Worm (Caenorhabditis elegans): ENCODE measurements around the gene gmps-1.

DNA sequence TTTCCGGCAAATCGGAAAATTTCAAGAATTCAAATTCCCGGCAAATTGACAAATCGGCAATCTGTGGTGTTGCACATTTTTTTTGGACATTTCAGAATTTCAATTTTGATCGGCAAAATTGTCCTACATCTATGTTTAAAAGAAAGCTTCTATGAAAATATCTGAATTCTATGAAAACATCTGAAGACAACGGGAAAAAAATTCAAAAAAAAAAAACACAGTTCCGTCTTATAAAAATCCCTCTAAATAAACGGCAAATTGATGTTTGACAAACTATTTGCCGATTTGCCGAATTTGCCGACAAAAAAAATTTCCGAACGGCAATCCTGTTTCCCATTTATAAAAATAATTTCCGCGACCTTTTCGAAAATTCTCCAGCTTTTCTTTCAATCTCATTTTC lies 45.8 kb upstream of the gmps-1 start, which contains the start of gene F44F4.15:
- TF ChIP-seq nhr-11 (tag; optimal IDR thresholded peaks at IDR 0.05) (no peak), sox-4 (tag; optimal IDR thresholded peaks at IDR 0.05) (no peak), elt-2 (tag; optimal IDR thresholded peaks at IDR 0.05) (no peak), pax-1 (tag; optimal IDR thresholded peaks at IDR 0.05) (no peak), C08G9.2 (tag; optimal IDR thresholded peaks at IDR 0.05) (no peak), gmeb-2 (tag; optimal IDR thresholded peaks at IDR 0.05) (no peak), unc-86 (tag; optimal IDR thresholded peaks at IDR 0.05) (no peak), ama-1 (optimal IDR thresholded peaks at IDR 0.05) (no peak), ceh-9 (tag; optimal IDR thresholded peaks at IDR 0.05) (no peak), sdc-2 (tag; optimal IDR thresholded peaks at IDR 0.05) (no peak), ceh-6 (GFP tag; optimal IDR thresholded peaks at IDR 0.05) (no peak), npax-4 (tag; optimal IDR thresholded peaks at IDR 0.05) (no peak)
